Worm (Caenorhabditis elegans) whole organism, L4 larva: ENCODE data around the gene PDB1.1.
A peak's percentile ranks its signal among the peaks of the same experiment; 100 is the strongest.

ENCODE experiments used
- D1046.2 ChIP-seq: fragments of 200-800 bp; sonication (Bioruptor generic); IDR thresholded peaks from 2 replicates; pipeline ENCODE4 v1.3.6; 2022; ENCODE audit warnings: missing genetic modification characterization, missing compliant biosample characterization
- F10B5.3 ChIP-seq: sonication (generic microtip); optimal IDR thresholded peaks from 2 replicates; lab custom pipeline; 2016; ENCODE audit warnings: mild to moderate bottlenecking, missing genetic modification characterization, missing compliant biosample characterization
- F49E8.2 ChIP-seq: sonication (generic microtip); optimal IDR thresholded peaks from 2 replicates; lab custom pipeline; 2016; ENCODE audit warnings: missing compliant biosample characterization, mild to moderate bottlenecking, missing genetic modification characterization, borderline replicate concordance
- T20F7.1 ChIP-seq: fragments of 200-800 bp; sonication (Bioruptor generic); optimal IDR thresholded peaks from 2 replicates; lab custom pipeline; 2018; ENCODE audit warnings: mild to moderate bottlenecking, missing genetic modification characterization, missing compliant biosample characterization
- T26A8.4 ChIP-seq: fragments of 200-800 bp; sonication (Bioruptor generic); IDR thresholded peaks from 2 replicates; pipeline ENCODE4 v1.3.6; 2022; ENCODE audit warnings: missing genetic modification characterization, missing compliant biosample characterization
- Y75B8A.6 ChIP-seq: fragments of 200-800 bp; sonication (Bioruptor generic); IDR thresholded peaks from 2 replicates; pipeline ENCODE4 v1.3.6; 2022; ENCODE audit warnings: missing genetic modification reagents, missing genetic modification characterization, missing compliant biosample characterization
- ZK337.2 ChIP-seq: fragments of 200-800 bp; sonication (Bioruptor generic); IDR thresholded peaks from 2 replicates; pipeline ENCODE4 v1.3.6; 2022; ENCODE audit warnings: missing genetic modification reagents, missing genetic modification characterization, missing compliant biosample characterization
- aha-1 ChIP-seq: fragments of 150-350 bp; peaks from one replicate; lab custom pipeline; 2014; ENCODE audit warnings: missing biosample characterization, missing genetic modification characterization
- ama-1 ChIP-seq: fragments of 150-350 bp; optimal IDR thresholded peaks from 2 replicates; lab custom pipeline; 2014; ENCODE audit warnings: inconsistent platforms, mixed read lengths
- arid-1 ChIP-seq: fragments of 200-800 bp; sonication (Bioruptor generic); conservative IDR thresholded peaks from 2 replicates; pipeline ENCODE4 v1.3.6; 2022; ENCODE audit warnings: missing genetic modification reagents, missing genetic modification characterization, missing compliant biosample characterization
- ces-1 ChIP-seq: fragments of 150-350 bp; sonication (generic microtip); optimal IDR thresholded peaks from 4 replicates; lab custom pipeline; 2014; ENCODE audit warnings: missing biosample characterization, missing genetic modification reagents, missing genetic modification characterization
- ctbp-1 ChIP-seq: fragments of 200-800 bp; sonication (Bioruptor generic); IDR thresholded peaks from 2 replicates; pipeline ENCODE4 v1.3.6; 2022; ENCODE audit warnings: missing genetic modification reagents, missing genetic modification characterization, missing compliant biosample characterization
- daf-16 ChIP-seq, 3 experiments: sonication (generic microtip); optimal IDR thresholded peaks; 2 replicates each; lab custom pipeline; 2016 to 2017; ENCODE audit warnings: missing genetic modification characterization in 3 of 3, missing genetic modification reagents in 3 of 3, mild to moderate bottlenecking in 2 of 3, missing compliant biosample characterization in 2 of 3, missing biosample characterization in 1 of 3, moderate library complexity in 1 of 3
- dmd-6 ChIP-seq: fragments of 200-800 bp; sonication (Bioruptor generic); IDR thresholded peaks from 2 replicates; pipeline ENCODE4 v1.3.6; 2022; ENCODE audit warnings: missing genetic modification reagents, missing genetic modification characterization, missing compliant biosample characterization
- dmd-9 ChIP-seq: fragments of 200-800 bp; sonication (Bioruptor generic); IDR thresholded peaks from 2 replicates; pipeline ENCODE4 v1.3.6; 2022; ENCODE audit warnings: missing genetic modification reagents, missing genetic modification characterization, missing compliant biosample characterization
- dpl-1 ChIP-seq: fragments of 150-350 bp; optimal IDR thresholded peaks from 2 replicates; lab custom pipeline; 2014; ENCODE audit warnings: missing biosample characterization, missing genetic modification reagents, missing genetic modification characterization
- duxl-1 ChIP-seq: sonication (generic microtip); optimal IDR thresholded peaks from 2 replicates; lab custom pipeline; 2016; ENCODE audit warnings: mild to moderate bottlenecking, missing genetic modification characterization, moderate library complexity, missing compliant biosample characterization; ENCODE audit not compliant: poor library complexity
- hif-1 ChIP-seq, 2 experiments: sonication (generic microtip); optimal IDR thresholded peaks; 2 replicates each; lab custom pipeline; 2016 to 2017; ENCODE audit warnings: missing compliant biosample characterization in 2 of 2, missing genetic modification characterization in 2 of 2, missing genetic modification reagents in 2 of 2, missing genotype in 2 of 2, mild to moderate bottlenecking in 1 of 2
- hlh-11 ChIP-seq: fragments of 200-800 bp; sonication (Bioruptor generic); optimal IDR thresholded peaks from 2 replicates; lab custom pipeline; 2018; ENCODE audit warnings: mild to moderate bottlenecking, missing genetic modification characterization, missing compliant biosample characterization
- hlh-30 ChIP-seq: sonication (generic microtip); optimal IDR thresholded peaks from 2 replicates; lab custom pipeline; 2017; ENCODE audit warnings: antibody characterized with exemption, mild to moderate bottlenecking, missing genetic modification characterization, missing compliant biosample characterization; ENCODE audit not compliant: insufficient read depth
- hmg-1.1 ChIP-seq: fragments of 200-800 bp; sonication (Bioruptor generic); IDR thresholded peaks from 2 replicates; pipeline ENCODE4 v1.3.6; 2022; ENCODE audit warnings: missing genetic modification reagents, missing genetic modification characterization, missing compliant biosample characterization
- lim-7 ChIP-seq: fragments of 200-800 bp; sonication (Bioruptor generic); IDR thresholded peaks from 2 replicates; pipeline ENCODE4 v1.3.6; 2022; ENCODE audit warnings: missing genetic modification characterization, missing compliant biosample characterization
- lin-15B ChIP-seq: fragments of 150-350 bp; sonication (generic microtip); optimal IDR thresholded peaks from 3 replicates; lab custom pipeline; 2014; ENCODE audit warnings: missing biosample characterization, missing genetic modification characterization
- lir-3 ChIP-seq: sonication (generic microtip); optimal IDR thresholded peaks from 2 replicates; lab custom pipeline; 2016; ENCODE audit warnings: mild to moderate bottlenecking, missing genetic modification characterization, missing compliant biosample characterization
- madf-5 ChIP-seq, 2 experiments: fragments of 200-800 bp; sonication (Bioruptor generic); IDR thresholded peaks; 2 replicates each; pipeline ENCODE4 v1.3.6; 2022; ENCODE audit warnings: missing compliant biosample characterization in 2 of 2, missing genetic modification characterization in 2 of 2
- mep-1 ChIP-seq: fragments of 150-350 bp; sonication (generic microtip); optimal IDR thresholded peaks from 3 replicates; lab custom pipeline; 2014; ENCODE audit warnings: missing biosample characterization, missing genetic modification characterization
- mxl-3 ChIP-seq: fragments of 200-800 bp; sonication (Bioruptor generic); optimal IDR thresholded peaks from 2 replicates; lab custom pipeline; 2018; ENCODE audit warnings: mild to moderate bottlenecking, missing genetic modification characterization, missing compliant biosample characterization
- nhr-102 ChIP-seq: sonication (generic microtip); optimal IDR thresholded peaks from 2 replicates; lab custom pipeline; 2016; ENCODE audit warnings: mild to moderate bottlenecking, missing genetic modification characterization, moderate library complexity, missing compliant biosample characterization
- nhr-11 ChIP-seq: fragments of 150-350 bp; optimal IDR thresholded peaks from 2 replicates; lab custom pipeline; 2014; ENCODE audit warnings: missing biosample characterization, missing genetic modification characterization
- nhr-28 ChIP-seq: fragments of 150-350 bp; optimal IDR thresholded peaks from 2 replicates; lab custom pipeline; 2014; ENCODE audit warnings: missing biosample characterization, missing genetic modification characterization
- nhr-41 ChIP-seq: fragments of 200-800 bp; sonication (Bioruptor generic); IDR thresholded peaks from 2 replicates; pipeline ENCODE4 v1.3.6; 2022; ENCODE audit warnings: missing genetic modification reagents, missing genetic modification characterization, missing compliant biosample characterization
- nhr-48 ChIP-seq: sonication (generic microtip); optimal IDR thresholded peaks from 2 replicates; lab custom pipeline; 2016; ENCODE audit warnings: mild to moderate bottlenecking, missing genetic modification characterization, missing compliant biosample characterization
- nhr-76 ChIP-seq: fragments of 150-350 bp; optimal IDR thresholded peaks from 2 replicates; lab custom pipeline; 2014; ENCODE audit warnings: missing biosample characterization, missing genetic modification characterization
- nhr-77 ChIP-seq: fragments of 150-350 bp; optimal IDR thresholded peaks from 2 replicates; lab custom pipeline; 2014; ENCODE audit warnings: missing biosample characterization, missing genetic modification characterization
- php-3 ChIP-seq: fragments of 200-800 bp; sonication (Bioruptor generic); IDR thresholded peaks from 2 replicates; pipeline ENCODE4 v1.3.6; 2022; ENCODE audit warnings: missing genetic modification reagents, missing genetic modification characterization, missing compliant biosample characterization
- pqm-1 ChIP-seq: sonication (generic microtip); optimal IDR thresholded peaks from 2 replicates; lab custom pipeline; 2017; ENCODE audit warnings: missing biosample characterization, missing genetic modification characterization
- rbr-2 ChIP-seq: sonication (generic microtip); optimal IDR thresholded peaks from 2 replicates; lab custom pipeline; 2016; ENCODE audit warnings: missing genotype, missing genetic modification characterization, missing compliant biosample characterization
- skn-1 ChIP-seq: fragments of 150-350 bp; optimal IDR thresholded peaks from 2 replicates; lab custom pipeline; 2014; ENCODE audit warnings: missing biosample characterization, missing genetic modification characterization
- tra-1 ChIP-seq: fragments of 200-800 bp; sonication (Bioruptor generic); IDR thresholded peaks from 2 replicates; pipeline ENCODE4 v1.3.6; 2022; ENCODE audit warnings: missing genetic modification reagents, missing genetic modification characterization, missing compliant biosample characterization
- unc-130 ChIP-seq: sonication (generic microtip); optimal IDR thresholded peaks from 2 replicates; lab custom pipeline; 2016; ENCODE audit warnings: missing genetic modification reagents, missing genetic modification characterization, missing compliant biosample characterization
- zip-11 ChIP-seq: fragments of 200-800 bp; sonication (Bioruptor generic); IDR thresholded peaks from 2 replicates; pipeline ENCODE4 v1.3.6; 2022; ENCODE audit warnings: missing genetic modification characterization, missing compliant biosample characterization
- zip-2 ChIP-seq: fragments of 150-350 bp; optimal IDR thresholded peaks from 2 replicates; lab custom pipeline; 2014; ENCODE audit warnings: missing biosample characterization, missing genetic modification characterization

PDB1.1 gene

ce11 chrX:7573629-7574028, 14.7 kb upstream of the PDB1.1 start:
- TF ChIP-seq hmg-1.1 (GFP tag; lab: Robert Waterston, UW): peak; percentile 37; the same call in 1 of the 2 replicates
- no peak for TF ChIP-seq lir-3 (tag; lab: Kevin White, UChicago)
- no peak for TF ChIP-seq nhr-41 (GFP tag; lab: Robert Waterston, UW)
- peak in 1 of 2 experiments; percentile 45 for TF ChIP-seq daf-16 (GFP tag; optimal IDR thresholded peaks at IDR 0.05; lab: Kevin White, UChicago)
- no peak for TF ChIP-seq daf-16 (tag; optimal IDR thresholded peaks at IDR 0.05; lab: Kevin White, UChicago)
- TF ChIP-seq nhr-11 (tag; lab: Kevin White, UChicago): peak; percentile 51
- TF ChIP-seq hlh-11 (tag; lab: Kevin White, UChicago): peak; percentile 45

ce11 chrX:7573572-7573628, 14.5 kb upstream of the PDB1.1 start, which contains the start of the genes unc-98 and F08C6.18:
TSS of gene unc-98 (minus strand) at chrX:7573619.
TSS of gene F08C6.18 (minus strand) at chrX:7573628.
- TF ChIP-seq madf-5 (GFP tag; IDR thresholded peaks at IDR 0.05; lab: Robert Waterston, UW): no peak
- TF ChIP-seq arid-1: no peak
- no peak for TF ChIP-seq F10B5.3 (tag; lab: Kevin White, UChicago)
- no peak for TF ChIP-seq mxl-3 (GFP tag; lab: Kevin White, UChicago)
- TF ChIP-seq dmd-9 (GFP tag; lab: Robert Waterston, UW): no peak
- TF ChIP-seq hlh-30: no peak
- TF ChIP-seq nhr-11 (tag; lab: Kevin White, UChicago): no peak

DNA sequence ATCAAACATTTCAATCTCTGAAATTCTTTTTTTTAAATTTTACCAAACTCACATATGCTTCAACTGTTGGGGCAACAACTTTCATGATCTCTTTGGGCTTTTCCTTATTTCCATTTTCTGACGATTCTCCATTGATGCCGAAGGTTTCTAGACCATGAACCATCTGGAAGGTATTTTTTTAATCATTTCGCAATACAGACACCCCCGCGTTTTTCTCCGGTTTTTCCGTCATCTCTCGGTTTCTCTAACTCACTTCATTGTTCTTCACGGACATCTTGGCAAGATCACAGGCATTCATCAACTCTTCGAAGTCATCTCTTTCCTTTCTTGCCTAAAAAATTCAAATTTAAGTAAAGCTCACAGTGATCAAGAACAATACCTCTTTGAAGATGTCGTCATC, 14.3 kb upstream of the PDB1.1 start:
- TF ChIP-seq ama-1 (lab: Kevin White, UChicago) (no peak), aha-1 (tag; lab: Kevin White, UChicago) (peak; percentile 5)

DNA sequence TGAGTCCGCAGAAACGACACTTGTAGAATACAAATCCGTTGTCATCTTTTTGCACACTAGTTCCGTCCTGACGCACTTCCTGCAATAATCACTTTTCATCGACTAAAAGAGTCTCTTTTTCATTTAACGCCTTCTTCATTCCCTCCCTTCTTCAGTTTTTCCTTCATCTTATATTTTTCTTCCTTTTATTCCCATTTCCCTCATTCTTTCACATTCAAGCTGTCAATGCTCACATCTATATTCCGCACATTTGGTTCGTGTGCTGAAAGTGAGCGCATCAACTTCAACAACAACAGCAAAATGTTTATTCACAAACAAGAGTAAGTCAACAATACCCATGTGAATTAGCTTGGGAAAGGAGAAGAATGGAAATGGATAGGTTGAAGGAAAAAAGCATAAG, 13.2 kb upstream of the PDB1.1 start, which contains the start of gene pcyt-1:
Gene pcyt-1 (plus strand): TSS at position 301 of the 400 bp plus-strand sequence.
- TF ChIP-seq ctbp-1 (no peak), lim-7 (no peak), Y75B8A.6 (GFP tag; lab: Robert Waterston, UW) (no peak), lin-15B (no peak), T26A8.4 (GFP tag; lab: Robert Waterston, UW) (no peak)

ce11 chrX:7569685-7570518, 11.0 kb upstream of the PDB1.1 start, which contains the start of gene apy-1:
TSS of gene apy-1 (minus strand) at chrX:7569722.
- TF ChIP-seq nhr-76 (tag; lab: Kevin White, UChicago) (no peak), dmd-9 (GFP tag; lab: Robert Waterston, UW) (no peak), zip-11 (GFP tag; lab: Robert Waterston, UW) (no peak), ama-1 (lab: Kevin White, UChicago) (peak; percentile 47), duxl-1 (peak; percentile 35), rbr-2 (tag; lab: Kevin White, UChicago) (peak; percentile 36), D1046.2 (GFP tag; lab: Robert Waterston, UW) (no peak), tra-1 (GFP tag; lab: Robert Waterston, UW) (no peak), F49E8.2 (tag; lab: Kevin White, UChicago) (no peak), T20F7.1 (GFP tag; lab: Kevin White, UChicago) (peak; percentile 19), skn-1 (no peak), zip-2 (tag; lab: Kevin White, UChicago) (no peak), hlh-30 (peak; percentile 17), dpl-1 (GFP tag; lab: Kevin White, UChicago) (peak; percentile 40), ces-1 (peak; percentile 4), mep-1 (tag; lab: Kevin White, UChicago) (peak; percentile 64), nhr-28 (tag; lab: Kevin White, UChicago) (peak; percentile 100), hlh-11 (tag; lab: Kevin White, UChicago) (peak; percentile 59), ZK337.2 (GFP tag; lab: Robert Waterston, UW) (peak; percentile 56; the same call in 1 of the 2 replicates), aha-1 (tag; lab: Kevin White, UChicago) (peak; percentile 82), hif-1 (tag; optimal IDR thresholded peaks at IDR 0.05; lab: Kevin White, UChicago) (peak in 1 of 2 experiments; percentile 35), nhr-102 (peak; percentile 32), nhr-77 (peak; percentile 13), nhr-48 (tag; lab: Kevin White, UChicago) (peak; percentile 1), dmd-6 (GFP tag; lab: Robert Waterston, UW) (peak; percentile 41; the same call in 1 of the 2 replicates), php-3 (GFP tag; lab: Robert Waterston, UW) (0 out of 2 replicates have a peak, but pooled peaks have one; percentile 31), unc-130 (GFP tag; lab: Kevin White, UChicago) (peak; percentile 2), pqm-1 (tag; lab: Kevin White, UChicago) (peak; percentile 36)
